Worm (Caenorhabditis elegans) whole organism, young adult: ENCODE measurements around the gene W06G6.2.

Experiments
- B0261.1 ChIP-seq: sonication (generic microtip); optimal IDR thresholded peaks from 2 replicates; lab custom pipeline; 2016; ENCODE audit warnings: mild to moderate bottlenecking, missing genetic modification characterization, moderate library complexity, missing compliant biosample characterization
- B0336.3 ChIP-seq: fragments of 200-800 bp; sonication (Bioruptor generic); IDR thresholded peaks from 2 replicates; pipeline ENCODE4 v1.3.6; 2022; ENCODE audit warnings: missing genetic modification characterization, missing compliant biosample characterization
- D2030.7 ChIP-seq: fragments of 200-800 bp; sonication (Bioruptor generic); IDR thresholded peaks from 2 replicates; pipeline ENCODE4 v1.3.6; 2022; ENCODE audit warnings: missing genetic modification reagents, missing genetic modification characterization, missing compliant biosample characterization
- F10E7.11 ChIP-seq: sonication (generic microtip); optimal IDR thresholded peaks from 2 replicates; lab custom pipeline; 2017; ENCODE audit warnings: mild to moderate bottlenecking, missing genetic modification characterization, moderate library complexity, missing compliant biosample characterization
- F33H1.4 ChIP-seq: fragments of 200-800 bp; sonication (Bioruptor generic); IDR thresholded peaks from 2 replicates; pipeline ENCODE4 v1.3.6; 2022; ENCODE audit warnings: missing genetic modification reagents, missing genetic modification characterization, missing compliant biosample characterization
- F55B11.4 ChIP-seq: sonication (generic microtip); optimal IDR thresholded peaks from 2 replicates; lab custom pipeline; 2016; ENCODE audit warnings: missing compliant biosample characterization, missing genetic modification characterization, borderline replicate concordance; ENCODE audit not compliant: insufficient read depth
- F57A8.1 ChIP-seq: fragments of 200-800 bp; sonication (Bioruptor generic); optimal IDR thresholded peaks from 2 replicates; lab custom pipeline; 2018; ENCODE audit warnings: mild to moderate bottlenecking, missing genetic modification characterization, moderate library complexity, missing compliant biosample characterization
- K11D2.4 ChIP-seq: fragments of 200-800 bp; sonication (Bioruptor generic); IDR thresholded peaks from 2 replicates; pipeline ENCODE4 v1.3.6; 2022; ENCODE audit warnings: missing genetic modification reagents, missing genetic modification characterization, missing compliant biosample characterization
- Y53G8AR.9 ChIP-seq: fragments of 200-800 bp; sonication (Bioruptor generic); conservative IDR thresholded peaks from 2 replicates; pipeline ENCODE4 v1.3.6; 2022; ENCODE audit warnings: missing genetic modification reagents, missing genetic modification characterization, missing compliant biosample characterization
- Y56A3A.18 ChIP-seq: fragments of 200-800 bp; sonication (Bioruptor generic); IDR thresholded peaks from 2 replicates; pipeline ENCODE4 v1.3.6; 2022; ENCODE audit warnings: missing genetic modification reagents, missing genetic modification characterization, missing compliant biosample characterization
- ama-1 ChIP-seq, 3 experiments: fragments of 150-350 bp in 1 of 3; sonication (generic microtip) in 2 of 3; optimal IDR thresholded peaks; 2 replicates each; lab custom pipeline; 2014 to 2018; ENCODE audit warnings: missing biosample characterization in 2 of 3, missing genetic modification characterization in 2 of 3, missing genetic modification reagents in 2 of 3
- aptf-2 ChIP-seq: fragments of 200-800 bp; sonication (Bioruptor generic); conservative IDR thresholded peaks from 2 replicates; pipeline ENCODE4 v1.3.6; 2022; ENCODE audit warnings: missing genetic modification reagents, missing genetic modification characterization, missing compliant biosample characterization
- attf-3 ChIP-seq: fragments of 200-800 bp; sonication (Bioruptor generic); conservative IDR thresholded peaks from 2 replicates; pipeline ENCODE4 v1.3.6; 2022; ENCODE audit warnings: missing genetic modification reagents, missing genetic modification characterization, missing compliant biosample characterization
- attf-5 ChIP-seq: fragments of 200-800 bp; sonication (Bioruptor generic); optimal IDR thresholded peaks from 2 replicates; lab custom pipeline; 2018; ENCODE audit warnings: mild to moderate bottlenecking, missing genetic modification characterization, missing compliant biosample characterization
- attf-6 ChIP-seq: fragments of 200-800 bp; sonication (Bioruptor generic); IDR thresholded peaks from 2 replicates; pipeline ENCODE4 v1.3.6; 2022; ENCODE audit warnings: missing genetic modification reagents, missing genetic modification characterization, missing compliant biosample characterization
- cebp-2 ChIP-seq: fragments of 200-800 bp; sonication (Bioruptor generic); IDR thresholded peaks from 2 replicates; pipeline ENCODE4 v1.3.6; 2022; ENCODE audit warnings: missing genetic modification characterization, missing compliant biosample characterization
- ceh-100 ChIP-seq: fragments of 200-800 bp; sonication (Bioruptor generic); IDR thresholded peaks from 2 replicates; pipeline ENCODE4 v1.3.6; 2022; ENCODE audit warnings: missing genetic modification reagents, missing genetic modification characterization, missing compliant biosample characterization
- egl-18 ChIP-seq: fragments of 200-800 bp; sonication (Bioruptor generic); IDR thresholded peaks from 2 replicates; pipeline ENCODE4 v1.3.6; 2022; ENCODE audit warnings: missing genetic modification reagents, missing genetic modification characterization, missing compliant biosample characterization
- hlh-12 ChIP-seq: sonication (generic microtip); optimal IDR thresholded peaks from 2 replicates; lab custom pipeline; 2016; ENCODE audit warnings: missing genetic modification characterization, missing compliant biosample characterization
- hmg-1.2 ChIP-seq: fragments of 200-800 bp; sonication (Bioruptor generic); IDR thresholded peaks from 2 replicates; pipeline ENCODE4 v1.3.6; 2022; ENCODE audit warnings: missing genetic modification reagents, missing genetic modification characterization, missing compliant biosample characterization
- hmg-20 ChIP-seq: fragments of 200-800 bp; sonication (Bioruptor generic); IDR thresholded peaks from 2 replicates; pipeline ENCODE4 v1.3.6; 2022; ENCODE audit warnings: missing genetic modification reagents, missing genetic modification characterization, missing compliant biosample characterization
- let-607 ChIP-seq, 2 experiments: fragments of 200-800 bp in 1 of 2; sonication (Bioruptor generic) in 1 of 2; sonication (generic microtip) in 1 of 2; optimal IDR thresholded peaks; 2 replicates each; lab custom pipeline; 2016 to 2018; ENCODE audit warnings: mild to moderate bottlenecking in 2 of 2, missing compliant biosample characterization in 2 of 2, missing genetic modification characterization in 2 of 2, moderate library complexity in 2 of 2, missing genotype in 1 of 2
- lin-35 ChIP-seq, 3 experiments: fragments of 150-350 bp in 2 of 3; sonication (generic microtip) in 1 of 3; optimal IDR thresholded peaks; 2 replicates each; lab custom pipeline; 2014 to 2018; ENCODE audit warnings: missing biosample characterization in 3 of 3, missing genetic modification characterization in 3 of 3, missing genetic modification reagents in 3 of 3
- lsy-27 ChIP-seq: sonication (generic microtip); optimal IDR thresholded peaks from 2 replicates; lab custom pipeline; 2017; ENCODE audit warnings: missing genetic modification characterization, mild to moderate bottlenecking, missing compliant biosample characterization, antibody characterized with exemption, missing genotype, borderline replicate concordance; ENCODE audit not compliant: insufficient read depth
- madf-6 ChIP-seq: fragments of 200-800 bp; sonication (Bioruptor generic); IDR thresholded peaks from 2 replicates; pipeline ENCODE4 v1.3.6; 2022; ENCODE audit warnings: missing genetic modification reagents, missing genetic modification characterization, missing compliant biosample characterization
- madf-8 ChIP-seq: fragments of 200-800 bp; sonication (Bioruptor generic); conservative IDR thresholded peaks from 2 replicates; pipeline ENCODE4 v1.3.6; 2022; ENCODE audit warnings: missing genetic modification reagents, missing genetic modification characterization, missing compliant biosample characterization
- mcd-1 ChIP-seq: fragments of 200-800 bp; sonication (Bioruptor generic); IDR thresholded peaks from 2 replicates; pipeline ENCODE4 v1.3.6; 2022; ENCODE audit warnings: missing genetic modification reagents, missing genetic modification characterization, missing compliant biosample characterization
- mes-4 ChIP-seq: sonication (generic microtip); optimal IDR thresholded peaks from 2 replicates; lab custom pipeline; 2016; ENCODE audit warnings: missing genotype, missing genetic modification characterization, missing compliant biosample characterization
- nhr-120 ChIP-seq: fragments of 200-800 bp; sonication (Bioruptor generic); IDR thresholded peaks from 2 replicates; pipeline ENCODE4 v1.3.6; 2022; ENCODE audit warnings: missing genetic modification characterization, missing compliant biosample characterization
- nhr-179 ChIP-seq: sonication (generic microtip); optimal IDR thresholded peaks from 2 replicates; lab custom pipeline; 2016; ENCODE audit warnings: mild to moderate bottlenecking, missing genetic modification characterization, missing compliant biosample characterization
- nhr-80 ChIP-seq: sonication (generic microtip); optimal IDR thresholded peaks from 2 replicates; lab custom pipeline; 2016; ENCODE audit warnings: missing genetic modification characterization, missing compliant biosample characterization
- pha-4 ChIP-seq: fragments of 150-350 bp; sonication (generic microtip); optimal IDR thresholded peaks from 2 replicates; lab custom pipeline; 2014; ENCODE audit warnings: missing biosample characterization, missing genetic modification reagents, missing genetic modification characterization
- rec-8 ChIP-seq, 2 experiments: sonication (generic microtip); optimal IDR thresholded peaks; 2 replicates each; lab custom pipeline; 2016; ENCODE audit warnings: mild to moderate bottlenecking in 2 of 2, missing genetic modification characterization in 2 of 2, missing genetic modification reagents in 2 of 2, missing genotype in 2 of 2, missing biosample characterization in 1 of 2, missing compliant biosample characterization in 1 of 2, moderate library complexity in 1 of 2
- repo-1 ChIP-seq: sonication (generic microtip); optimal IDR thresholded peaks from 2 replicates; lab custom pipeline; 2017; ENCODE audit warnings: mild to moderate bottlenecking, missing genetic modification characterization, missing compliant biosample characterization
- somi-1 ChIP-seq: fragments of 200-800 bp; sonication (Bioruptor generic); optimal IDR thresholded peaks from 2 replicates; lab custom pipeline; 2018; ENCODE audit warnings: mild to moderate bottlenecking, missing genetic modification characterization, missing compliant biosample characterization
- tbx-9 ChIP-seq: sonication (generic microtip); optimal IDR thresholded peaks from 2 replicates; lab custom pipeline; 2016; ENCODE audit warnings: borderline replicate concordance, missing genetic modification characterization, inconsistent platforms, missing compliant biosample characterization
- unc-130 ChIP-seq: sonication (generic microtip); optimal IDR thresholded peaks from 2 replicates; lab custom pipeline; 2016; ENCODE audit warnings: missing genetic modification reagents, missing genetic modification characterization, missing compliant biosample characterization
- zim-3 ChIP-seq: sonication (generic microtip); optimal IDR thresholded peaks from 2 replicates; lab custom pipeline; 2017; ENCODE audit warnings: mild to moderate bottlenecking, missing genetic modification characterization, moderate library complexity, missing compliant biosample characterization
- ztf-22 ChIP-seq: fragments of 200-800 bp; sonication (Bioruptor generic); optimal IDR thresholded peaks from 2 replicates; lab custom pipeline; 2018; ENCODE audit warnings: mild to moderate bottlenecking, missing genetic modification characterization, moderate library complexity, missing compliant biosample characterization
- ztf-26 ChIP-seq: sonication (generic microtip); optimal IDR thresholded peaks from 2 replicates; lab custom pipeline; 2017; ENCODE audit warnings: missing genetic modification characterization, missing compliant biosample characterization
- ztf-28 ChIP-seq: fragments of 200-800 bp; sonication (Bioruptor generic); IDR thresholded peaks from 2 replicates; pipeline ENCODE4 v1.3.6; 2022; ENCODE audit warnings: missing genetic modification reagents, missing genetic modification characterization, missing compliant biosample characterization
- ztf-3 ChIP-seq: fragments of 200-800 bp; sonication (Bioruptor generic); optimal IDR thresholded peaks from 2 replicates; lab custom pipeline; 2018; ENCODE audit warnings: mild to moderate bottlenecking, missing genetic modification characterization, missing compliant biosample characterization

W06G6.2 gene

ce11 chrV:16591992-16592798 lies 36.9 kb upstream of the W06G6.2 start, which contains the start of gene srh-269 (continued):
- TF ChIP-seq let-607 (tag; optimal IDR thresholded peaks at IDR 0.05; lab: Kevin White, UChicago) = peak; percentile 57 to 68

ce11 chrV:16592947-16593791 lies 35.9 kb upstream of the W06G6.2 start:
- TF ChIP-seq ztf-26 (tag; lab: Kevin White, UChicago) (no peak), egl-18 (GFP tag; lab: Robert Waterston, UW) (no peak), somi-1 (GFP tag; lab: Kevin White, UChicago) (no peak), mes-4 (tag; lab: Kevin White, UChicago) (no peak), unc-130 (GFP tag; lab: Kevin White, UChicago) (no peak), attf-3 (GFP tag; lab: Robert Waterston, UW) (no peak), D2030.7 (GFP tag; lab: Robert Waterston, UW) (no peak), nhr-179 (tag; lab: Kevin White, UChicago) (no peak), mcd-1 (GFP tag; lab: Robert Waterston, UW) (no peak), B0336.3 (GFP tag; lab: Robert Waterston, UW) (0 out of 2 replicates have a peak, but pooled peaks have one; percentile 1), F10E7.11 (tag; lab: Kevin White, UChicago) (no peak), lsy-27 (tag; lab: Kevin White, UChicago) (no peak), attf-5 (GFP tag; lab: Kevin White, UChicago) (no peak), repo-1 (tag; lab: Kevin White, UChicago) (no peak), lin-35 (GFP tag; optimal IDR thresholded peaks at IDR 0.05; lab: Kevin White, UChicago) (no peak), tbx-9 (no peak), pha-4 (tag; lab: Kevin White, UChicago) (peak; percentile 53), ztf-28 (GFP tag; lab: Robert Waterston, UW) (no peak), hmg-1.2 (0 out of 2 replicates have a peak, but pooled peaks have one; percentile 8), nhr-80 (tag; lab: Kevin White, UChicago) (peak; percentile 0), ztf-22 (GFP tag; lab: Kevin White, UChicago) (no peak), F55B11.4 (tag; lab: Kevin White, UChicago) (no peak), zim-3 (tag; lab: Kevin White, UChicago) (peak; percentile 6), ceh-100 (GFP tag; lab: Robert Waterston, UW) (no peak), hmg-20 (GFP tag; lab: Robert Waterston, UW) (0 out of 2 replicates have a peak, but pooled peaks have one; percentile 12), ama-1 (optimal IDR thresholded peaks at IDR 0.05; lab: Kevin White, UChicago) (no peak), ama-1 (GFP tag; optimal IDR thresholded peaks at IDR 0.05; lab: Kevin White, UChicago) (no peak), nhr-120 (no peak), rec-8 (tag; optimal IDR thresholded peaks at IDR 0.05; lab: Kevin White, UChicago) (no peak), Y53G8AR.9 (GFP tag; lab: Robert Waterston, UW) (0 out of 2 replicates have a peak, but pooled peaks have one; percentile 58), attf-6 (GFP tag; lab: Robert Waterston, UW) (no peak), hlh-12 (tag; lab: Kevin White, UChicago) (peak; percentile 13), aptf-2 (no peak), madf-8 (GFP tag; lab: Robert Waterston, UW) (no peak), B0261.1 (tag; lab: Kevin White, UChicago) (no peak), madf-6 (GFP tag; lab: Robert Waterston, UW) (peak; percentile 20; the same call in 1 of the 2 replicates), Y56A3A.18 (GFP tag; lab: Robert Waterston, UW) (peak; percentile 40), K11D2.4 (GFP tag; lab: Robert Waterston, UW) (no peak), ztf-3 (GFP tag; lab: Kevin White, UChicago) (peak; percentile 14), F33H1.4 (GFP tag; lab: Robert Waterston, UW) (no peak), cebp-2 (GFP tag; lab: Robert Waterston, UW) (no peak), F57A8.1 (GFP tag; lab: Kevin White, UChicago) (no peak)
